Fruit fly (Drosophila melanogaster) whole organism, embryonic: Measurements from ENCODE around the gene CG8176.

Source experiments
- Antp ChIP-seq: fragments of 200-800 bp; sonication (Bioruptor generic); optimal IDR thresholded peaks from 3 replicates; lab custom pipeline; 2016; ENCODE audit warnings: missing biosample characterization, missing genetic modification characterization
- Bteb2 ChIP-seq: fragments of 200-800 bp; sonication (Bioruptor generic); optimal IDR thresholded peaks from 2 replicates; lab custom pipeline; 2016; ENCODE audit warnings: missing biosample characterization, missing genetic modification characterization
- CG10147 ChIP-seq: fragments of 200-800 bp; sonication (Bioruptor generic); optimal IDR thresholded peaks from 2 replicates; lab custom pipeline; 2019; ENCODE audit warnings: missing biosample characterization, mild to moderate bottlenecking, missing genetic modification characterization, moderate library complexity
- CG10209 ChIP-seq: fragments of 200-800 bp; sonication (Bioruptor generic); optimal IDR thresholded peaks from 3 replicates; lab custom pipeline; 2017; ENCODE audit warnings: missing biosample characterization, mild to moderate bottlenecking, missing genetic modification characterization, missing genetic modification reagents
- CG11504 ChIP-seq: fragments of 200-800 bp; sonication (Bioruptor generic); optimal IDR thresholded peaks from 3 replicates; lab custom pipeline; 2019; ENCODE audit warnings: missing biosample characterization, mild to moderate bottlenecking, missing genetic modification characterization, moderate library complexity
- CG12769 ChIP-seq: fragments of 200-800 bp; sonication (Bioruptor generic); optimal IDR thresholded peaks from 2 replicates; lab custom pipeline; 2019; ENCODE audit warnings: missing biosample characterization, mild to moderate bottlenecking, missing genetic modification characterization, moderate library complexity
- CG12942 ChIP-seq: fragments of 200-800 bp; sonication (Bioruptor generic); optimal IDR thresholded peaks from 3 replicates; lab custom pipeline; 2016; ENCODE audit warnings: missing biosample characterization, missing genetic modification characterization
- CG1603 ChIP-seq: fragments of 200-800 bp; sonication (Bioruptor generic); optimal IDR thresholded peaks from 2 replicates; lab custom pipeline; 2019; ENCODE audit warnings: missing biosample characterization, mild to moderate bottlenecking, missing genetic modification characterization, moderate library complexity
- CG17186 ChIP-seq: fragments of 200-800 bp; sonication (Bioruptor generic); optimal IDR thresholded peaks from 3 replicates; lab custom pipeline; 2017; ENCODE audit warnings: missing biosample characterization, missing genetic modification reagents, missing genetic modification characterization
- CG18011 ChIP-seq: fragments of 200-800 bp; sonication (Bioruptor generic); optimal IDR thresholded peaks from 2 replicates; lab custom pipeline; 2017; ENCODE audit warnings: missing biosample characterization, missing genetic modification characterization, mild to moderate bottlenecking, moderate library complexity, missing genotype
- CG2202 ChIP-seq: fragments of 200-800 bp; sonication (Bioruptor generic); optimal IDR thresholded peaks from 2 replicates; lab custom pipeline; 2018; ENCODE audit warnings: missing biosample characterization, mild to moderate bottlenecking, missing genetic modification characterization
- CG30403 ChIP-seq: fragments of 200-800 bp; sonication (Bioruptor generic); optimal IDR thresholded peaks from 3 replicates; lab custom pipeline; 2016; ENCODE audit warnings: missing biosample characterization, missing genetic modification characterization
- CG31365 ChIP-seq: fragments of 200-800 bp; sonication (Bioruptor generic); optimal IDR thresholded peaks from 2 replicates; lab custom pipeline; 2018; ENCODE audit warnings: missing biosample characterization, mild to moderate bottlenecking, missing genetic modification characterization
- CG32767 ChIP-seq: fragments of 200-800 bp; sonication (Bioruptor generic); IDR thresholded peaks from 2 replicates; pipeline ENCODE4 v1.3.6; 2022; ENCODE audit warnings: missing biosample characterization, missing genetic modification characterization
- CG4404 ChIP-seq: fragments of 200-800 bp; sonication (Bioruptor generic); IDR thresholded peaks from 2 replicates; pipeline ENCODE4 v1.3.6; 2022; ENCODE audit warnings: missing biosample characterization, missing genetic modification characterization
- CG6765 ChIP-seq: fragments of 200-800 bp; sonication (Bioruptor generic); optimal IDR thresholded peaks from 3 replicates; lab custom pipeline; 2017; ENCODE audit warnings: missing biosample characterization, mild to moderate bottlenecking, missing genetic modification characterization
- CG7786 ChIP-seq: fragments of 200-800 bp; sonication (Bioruptor generic); optimal IDR thresholded peaks from 2 replicates; lab custom pipeline; 2016; ENCODE audit warnings: missing biosample characterization, missing genetic modification characterization
- Chrac-16 ChIP-seq: fragments of 200-800 bp; sonication (Bioruptor generic); optimal IDR thresholded peaks from 3 replicates; lab custom pipeline; 2016; ENCODE audit warnings: missing biosample characterization, missing genetic modification characterization
- Dek ChIP-seq: fragments of 200-800 bp; sonication (Bioruptor generic); optimal IDR thresholded peaks from 3 replicates; lab custom pipeline; 2019; ENCODE audit warnings: missing biosample characterization, mild to moderate bottlenecking, missing genetic modification characterization, moderate library complexity
- Dip2 ChIP-seq: fragments of 200-800 bp; sonication (Bioruptor generic); IDR thresholded peaks from 2 replicates; pipeline ENCODE4 v1.3.6; 2022; ENCODE audit warnings: missing biosample characterization, missing genetic modification characterization
- ERR ChIP-seq: fragments of 200-800 bp; sonication (Bioruptor generic); optimal IDR thresholded peaks from 2 replicates; lab custom pipeline; 2016; ENCODE audit warnings: missing biosample characterization, missing genetic modification characterization
- Ets97D ChIP-seq: fragments of 200-800 bp; sonication (Bioruptor generic); optimal IDR thresholded peaks from 3 replicates; lab custom pipeline; 2016; ENCODE audit warnings: missing biosample characterization, missing genetic modification characterization
- Hsf ChIP-seq: fragments of 200-800 bp; sonication (Bioruptor generic); optimal IDR thresholded peaks from 3 replicates; lab custom pipeline; 2016; ENCODE audit warnings: missing biosample characterization, missing genetic modification characterization
- Nf-YA ChIP-seq: fragments of 200-800 bp; sonication (Bioruptor generic); IDR thresholded peaks from 2 replicates; pipeline ENCODE4 v1.3.6; 2022; ENCODE audit warnings: missing biosample characterization, missing genetic modification characterization
- Rfx ChIP-seq: fragments of 200-800 bp; sonication (Bioruptor generic); IDR thresholded peaks from 2 replicates; pipeline ENCODE4 v1.3.6; 2022; ENCODE audit warnings: missing biosample characterization, missing genetic modification characterization
- Scr ChIP-seq: fragments of 200-800 bp; sonication (Bioruptor generic); IDR thresholded peaks from 2 replicates; pipeline ENCODE4 v1.3.6; 2022; ENCODE audit warnings: missing biosample characterization, missing genetic modification characterization; ENCODE audit not compliant: partially characterized antibody
- Six4 ChIP-seq: fragments of 200-800 bp; sonication (Bioruptor generic); optimal IDR thresholded peaks from 2 replicates; lab custom pipeline; 2016; ENCODE audit warnings: missing biosample characterization, missing genetic modification characterization
- cad ChIP-seq: fragments of >200 bp; optimal IDR thresholded peaks from 2 replicates; lab custom pipeline; 2017; ENCODE audit warnings: missing biosample characterization, missing genetic modification characterization
- cg ChIP-seq: fragments of 200-800 bp; sonication (Bioruptor generic); optimal IDR thresholded peaks from 3 replicates; lab custom pipeline; 2019; ENCODE audit warnings: missing biosample characterization, mild to moderate bottlenecking, missing genetic modification characterization, moderate library complexity
- chinmo ChIP-seq: fragments of 200-800 bp; sonication (Bioruptor generic); IDR thresholded peaks from 4 replicates; pipeline ENCODE4 v1.3.6; 2022; ENCODE audit warnings: missing biosample characterization, missing genetic modification characterization; ENCODE audit not compliant: partially characterized antibody
- corto ChIP-seq: fragments of 200-800 bp; sonication (Bioruptor generic); optimal IDR thresholded peaks from 2 replicates; lab custom pipeline; 2016; ENCODE audit warnings: missing biosample characterization, mild to moderate bottlenecking, missing genetic modification characterization, moderate library complexity
- cwo ChIP-seq: fragments of 200-800 bp; sonication (Bioruptor generic); optimal IDR thresholded peaks from 3 replicates; lab custom pipeline; 2017; ENCODE audit warnings: missing biosample characterization, missing genetic modification characterization, mild to moderate bottlenecking, moderate library complexity, missing genetic modification reagents
- dati ChIP-seq: fragments of 200-800 bp; sonication (Bioruptor generic); IDR thresholded peaks from 2 replicates; pipeline ENCODE4 v1.3.6; 2022; ENCODE audit warnings: missing biosample characterization, missing genetic modification characterization
- dmrt99B ChIP-seq: fragments of 200-800 bp; sonication (Bioruptor generic); optimal IDR thresholded peaks from 2 replicates; lab custom pipeline; 2018; ENCODE audit warnings: missing biosample characterization, mild to moderate bottlenecking, missing genetic modification characterization, moderate library complexity
- her ChIP-seq: fragments of 200-800 bp; sonication (Bioruptor generic); optimal IDR thresholded peaks from 2 replicates; lab custom pipeline; 2016; ENCODE audit warnings: missing biosample characterization, missing genetic modification characterization
- jigr1 ChIP-seq: fragments of 200-800 bp; sonication (Bioruptor generic); IDR thresholded peaks from 3 replicates; pipeline ENCODE4 v1.3.6; 2022; ENCODE audit warnings: missing biosample characterization, missing genetic modification characterization
- lbe ChIP-seq: fragments of 200-800 bp; sonication (Bioruptor generic); optimal IDR thresholded peaks from 2 replicates; lab custom pipeline; 2016; ENCODE audit warnings: missing biosample characterization, mild to moderate bottlenecking, missing genetic modification characterization
- oc ChIP-seq: fragments of 200-800 bp; sonication (Bioruptor generic); optimal IDR thresholded peaks from 2 replicates; lab custom pipeline; 2018; ENCODE audit warnings: missing biosample characterization, mild to moderate bottlenecking, missing genetic modification characterization, moderate library complexity
- phol ChIP-seq: fragments of 200-800 bp; sonication (Bioruptor generic); optimal IDR thresholded peaks from 3 replicates; lab custom pipeline; 2018; ENCODE audit warnings: missing biosample characterization, mild to moderate bottlenecking, missing genetic modification characterization, moderate library complexity
- pnt ChIP-seq: fragments of 200-800 bp; sonication (Bioruptor generic); optimal IDR thresholded peaks from 3 replicates; lab custom pipeline; 2016; ENCODE audit warnings: missing biosample characterization, missing genetic modification characterization
- pzg ChIP-seq: fragments of 200-800 bp; sonication (Bioruptor generic); optimal IDR thresholded peaks from 3 replicates; lab custom pipeline; 2018; ENCODE audit warnings: missing biosample characterization, mild to moderate bottlenecking, missing genetic modification characterization, moderate library complexity
- sens-2 ChIP-seq: fragments of 200-800 bp; sonication (Bioruptor generic); IDR thresholded peaks from 2 replicates; pipeline ENCODE4 v1.3.6; 2022; ENCODE audit warnings: missing biosample characterization, missing genetic modification characterization
- shn ChIP-seq: fragments of 200-800 bp; sonication (Bioruptor generic); optimal IDR thresholded peaks from 3 replicates; lab custom pipeline; 2016; ENCODE audit warnings: missing biosample characterization, missing genetic modification characterization
- sisA ChIP-seq: fragments of 200-800 bp; sonication (Bioruptor generic); IDR thresholded peaks from 2 replicates; pipeline ENCODE4 v1.3.6; 2022; ENCODE audit warnings: missing biosample characterization, missing genetic modification characterization
- sug ChIP-seq: fragments of 200-800 bp; optimal IDR thresholded peaks from 2 replicates; lab custom pipeline; 2019; ENCODE audit warnings: missing biosample characterization, mild to moderate bottlenecking, missing genetic modification characterization, moderate library complexity
- toy ChIP-seq: fragments of 200-800 bp; sonication (Bioruptor generic); IDR thresholded peaks from 2 replicates; pipeline ENCODE4 v1.3.6; 2022; ENCODE audit warnings: missing biosample characterization, missing genetic modification characterization
- tup ChIP-seq: fragments of 200-800 bp; sonication (Bioruptor generic); optimal IDR thresholded peaks from 2 replicates; lab custom pipeline; 2016; ENCODE audit warnings: missing biosample characterization, mild to moderate bottlenecking, missing genetic modification characterization, moderate library complexity
- vnd ChIP-seq: fragments of 200-800 bp; sonication (Bioruptor generic); IDR thresholded peaks from 3 replicates; pipeline ENCODE4 v1.3.6; 2022; ENCODE audit warnings: missing biosample characterization, missing genetic modification characterization; ENCODE audit not compliant: partially characterized antibody

The CG8176 gene

dm6 chr3R:9533181-9534124 is 17.6 kb downstream of the CG8176 start (continued):
- peak; percentile 85 for TF ChIP-seq CG2202 (tag; lab: Kevin White, UChicago)
- TF ChIP-seq CG6765 (GFP tag; lab: Kevin White, UChicago), result peak; percentile 97
- 0 out of 2 replicates have a peak, but pooled peaks have one; percentile 22 for TF ChIP-seq Scr
- peak; percentile 65 for TF ChIP-seq tup (GFP tag; lab: Kevin White, UChicago)
- peak; percentile 79 for TF ChIP-seq CG17186 (GFP tag; lab: Kevin White, UChicago)
- peak; percentile 97 for TF ChIP-seq CG10209 (GFP tag; lab: Kevin White, UChicago)
- peak; percentile 91 for TF ChIP-seq CG12942 (GFP tag; lab: Kevin White, UChicago)
- peak; percentile 81 for TF ChIP-seq her
- TF ChIP-seq chinmo (GFP tag; lab: Robert Waterston, UW), result peak; percentile 95
- peak; percentile 96 for TF ChIP-seq Hsf
- TF ChIP-seq pnt, result peak; percentile 91
- peak; percentile 87 for TF ChIP-seq Antp
- peak; percentile 97 for TF ChIP-seq CG11504 (tag; lab: Kevin White, UChicago)
- TF ChIP-seq CG7786, result peak; percentile 90
- TF ChIP-seq sens-2 (GFP tag; lab: Robert Waterston, UW), result peak; percentile 33; the same call in 1 of the 2 replicates
- TF ChIP-seq jigr1 (GFP tag; lab: Robert Waterston, UW), result peak; percentile 87
- TF ChIP-seq cg (GFP tag; lab: Kevin White, UChicago), result no peak
- TF ChIP-seq toy (GFP tag; lab: Robert Waterston, UW), result peak; percentile 58
- peak; percentile 92 for TF ChIP-seq shn
- TF ChIP-seq CG1603 (tag; lab: Kevin White, UChicago), result peak; percentile 74
- TF ChIP-seq oc (tag; lab: Kevin White, UChicago), result peak; percentile 62
- peak; percentile 86 for TF ChIP-seq CG4404 (GFP tag; lab: Robert Waterston, UW)
- peak; percentile 81 for TF ChIP-seq Nf-YA (GFP tag; lab: Robert Waterston, UW)
- TF ChIP-seq dati (GFP tag; lab: Robert Waterston, UW), result peak; percentile 41; the same call in 1 of the 2 replicates
- TF ChIP-seq sug (tag; lab: Kevin White, UChicago), result peak; percentile 93
- peak; percentile 96 for TF ChIP-seq Dek (tag; lab: Kevin White, UChicago)
- peak; percentile 74 for TF ChIP-seq Ets97D (GFP tag; lab: Kevin White, UChicago)
- no peak for TF ChIP-seq cad (GFP tag; lab: Kevin White, UChicago)
- TF ChIP-seq CG32767 (GFP tag; lab: Robert Waterston, UW), result peak; percentile 87
- peak; percentile 83 for TF ChIP-seq sisA (GFP tag; lab: Robert Waterston, UW)
- peak; percentile 91 for TF ChIP-seq corto (GFP tag; lab: Kevin White, UChicago)
- TF ChIP-seq ERR (GFP tag; lab: Kevin White, UChicago), result peak; percentile 86
- TF ChIP-seq CG18011, result peak; percentile 88
- 0 out of 3 replicates have a peak, but pooled peaks have one; percentile 28 for TF ChIP-seq vnd (GFP tag; lab: Robert Waterston, UW)
- peak; percentile 89 for TF ChIP-seq CG12769 (tag; lab: Kevin White, UChicago)
- peak; percentile 62; the same call in 1 of the 2 replicates for TF ChIP-seq Dip2 (GFP tag; lab: Robert Waterston, UW)
- TF ChIP-seq CG10147 (GFP tag; lab: Kevin White, UChicago), result peak; percentile 97
- peak; percentile 93 for TF ChIP-seq Chrac-16 (GFP tag; lab: Kevin White, UChicago)
- peak; percentile 17 for TF ChIP-seq pzg
- peak; percentile 88 for TF ChIP-seq Bteb2 (GFP tag; lab: Kevin White, UChicago)
- TF ChIP-seq Rfx (GFP tag; lab: Robert Waterston, UW), result peak; percentile 93
- TF ChIP-seq lbe (GFP tag; lab: Kevin White, UChicago), result peak; percentile 84
- peak; percentile 96 for TF ChIP-seq phol (tag; lab: Kevin White, UChicago)
- peak; percentile 98 for TF ChIP-seq dmrt99B
- peak; percentile 95 for TF ChIP-seq cwo (GFP tag; lab: Kevin White, UChicago)
- TF ChIP-seq CG31365 (tag; lab: Kevin White, UChicago), result peak; percentile 74
- TF ChIP-seq Six4 (GFP tag; lab: Kevin White, UChicago), result peak; percentile 94
- peak; percentile 99 for TF ChIP-seq CG30403 (GFP tag; lab: Kevin White, UChicago)
